Worm (Caenorhabditis elegans) whole organism, mixed stage, embryonic: ENCODE results near the gene zif-1.
"Not testable (repeated sequence)": the region's sequence is repeated elsewhere in the genome, so short reads cannot be mapped to it uniquely, and the experiment has no call there.

Source experiments
- M03D4.4 ChIP-seq: sonication (generic microtip); optimal IDR thresholded peaks from 2 replicates; lab custom pipeline; 2017; ENCODE audit warnings: mild to moderate bottlenecking, missing genetic modification characterization, missing compliant biosample characterization
- bed-3 ChIP-seq: fragments of 200-800 bp; sonication (Bioruptor generic); optimal IDR thresholded peaks from 3 replicates; lab custom pipeline; 2018; ENCODE audit warnings: mild to moderate bottlenecking, missing genetic modification characterization, moderate library complexity, missing compliant biosample characterization
- blmp-1 ChIP-seq: fragments of 150-350 bp; optimal IDR thresholded peaks from 2 replicates; lab custom pipeline; 2014; ENCODE audit warnings: missing biosample characterization, missing genetic modification characterization
- ceh-39 ChIP-seq: fragments of 150-350 bp; optimal IDR thresholded peaks from 2 replicates; lab custom pipeline; 2014; ENCODE audit warnings: missing biosample characterization, missing genetic modification characterization
- ceh-43 ChIP-seq: fragments of 200-800 bp; sonication (Bioruptor generic); optimal IDR thresholded peaks from 2 replicates; lab custom pipeline; 2018; ENCODE audit warnings: mild to moderate bottlenecking, missing genetic modification characterization, moderate library complexity, missing compliant biosample characterization
- ceh-83 ChIP-seq: fragments of 200-800 bp; sonication (Bioruptor generic); optimal IDR thresholded peaks from 2 replicates; lab custom pipeline; 2018; ENCODE audit warnings: mild to moderate bottlenecking, missing genetic modification characterization, missing compliant biosample characterization
- ces-1 ChIP-seq: fragments of 150-350 bp; optimal IDR thresholded peaks from 2 replicates; lab custom pipeline; 2014; ENCODE audit warnings: missing biosample characterization, missing genetic modification reagents, missing genetic modification characterization
- cnd-1 ChIP-seq: fragments of 200-800 bp; sonication (Bioruptor generic); optimal IDR thresholded peaks from 2 replicates; lab custom pipeline; 2018; ENCODE audit warnings: mild to moderate bottlenecking, missing genetic modification characterization, missing compliant biosample characterization
- drap-1 ChIP-seq: fragments of 200-800 bp; sonication (Bioruptor generic); optimal IDR thresholded peaks from 3 replicates; lab custom pipeline; 2018; ENCODE audit warnings: mild to moderate bottlenecking, missing genetic modification characterization, missing compliant biosample characterization
- elt-1 ChIP-seq: sonication (generic microtip); optimal IDR thresholded peaks from 2 replicates; lab custom pipeline; 2017; ENCODE audit warnings: missing genetic modification characterization, mild to moderate bottlenecking, missing compliant biosample characterization, antibody characterized with exemption, moderate library complexity, borderline replicate concordance; ENCODE audit not compliant: insufficient read depth
- elt-3 ChIP-seq: fragments of 150-350 bp; optimal IDR thresholded peaks from 2 replicates; lab custom pipeline; 2014; ENCODE audit warnings: missing biosample characterization, missing genetic modification characterization
- flh-1 ChIP-seq: fragments of 200-800 bp; sonication (Bioruptor generic); optimal IDR thresholded peaks from 2 replicates; lab custom pipeline; 2018; ENCODE audit warnings: mild to moderate bottlenecking, missing genetic modification characterization, moderate library complexity, missing compliant biosample characterization
- ham-2 ChIP-seq: fragments of 200-800 bp; sonication (Bioruptor generic); optimal IDR thresholded peaks from 2 replicates; lab custom pipeline; 2018; ENCODE audit warnings: mild to moderate bottlenecking, missing genetic modification characterization, missing compliant biosample characterization
- hlh-1 ChIP-seq: fragments of 150-350 bp; optimal IDR thresholded peaks from 2 replicates; lab custom pipeline; 2014; ENCODE audit warnings: missing biosample characterization, missing genetic modification reagents, missing genetic modification characterization
- lin-13 ChIP-seq: fragments of 150-350 bp; optimal IDR thresholded peaks from 2 replicates; lab custom pipeline; 2014; ENCODE audit warnings: missing biosample characterization, missing genetic modification characterization
- lin-32 ChIP-seq: fragments of 200-800 bp; sonication (Bioruptor generic); optimal IDR thresholded peaks from 2 replicates; lab custom pipeline; 2018; ENCODE audit warnings: mild to moderate bottlenecking, missing genetic modification characterization, missing compliant biosample characterization
- lsy-2 ChIP-seq: fragments of 150-350 bp; optimal IDR thresholded peaks from 2 replicates; lab custom pipeline; 2014; ENCODE audit warnings: missing biosample characterization, missing genetic modification characterization
- mab-5 ChIP-seq: fragments of 150-350 bp; optimal IDR thresholded peaks from 2 replicates; lab custom pipeline; 2014; ENCODE audit warnings: missing biosample characterization, missing genetic modification characterization
- mep-1 ChIP-seq: fragments of 150-350 bp; optimal IDR thresholded peaks from 2 replicates; lab custom pipeline; 2017; ENCODE audit warnings: missing biosample characterization, missing genetic modification reagents, missing genetic modification characterization, inconsistent platforms
- mls-2 ChIP-seq: sonication (generic microtip); optimal IDR thresholded peaks from 2 replicates; lab custom pipeline; 2016; ENCODE audit warnings: mild to moderate bottlenecking, missing genetic modification characterization, moderate library complexity, missing compliant biosample characterization
- nhr-12 ChIP-seq: fragments of 150-350 bp; optimal IDR thresholded peaks from 2 replicates; lab custom pipeline; 2014; ENCODE audit warnings: missing biosample characterization, missing genetic modification characterization
- nhr-2 ChIP-seq: fragments of 150-350 bp; optimal IDR thresholded peaks from 2 replicates; lab custom pipeline; 2014; ENCODE audit warnings: missing biosample characterization, missing genetic modification characterization
- nhr-237 ChIP-seq: fragments of 150-350 bp; optimal IDR thresholded peaks from 2 replicates; lab custom pipeline; 2014; ENCODE audit warnings: missing biosample characterization, missing genetic modification characterization
- nhr-28 ChIP-seq: fragments of 150-350 bp; optimal IDR thresholded peaks from 2 replicates; lab custom pipeline; 2014; ENCODE audit warnings: missing biosample characterization, missing genetic modification characterization
- nhr-76 ChIP-seq: sonication (generic microtip); optimal IDR thresholded peaks from 2 replicates; lab custom pipeline; 2017; ENCODE audit warnings: missing biosample characterization, missing genetic modification characterization
- pha-4 ChIP-seq: fragments of 150-350 bp; optimal IDR thresholded peaks from 2 replicates; lab custom pipeline; 2018; ENCODE audit warnings: missing biosample characterization, missing genetic modification reagents, missing genetic modification characterization
- sem-2 ChIP-seq: fragments of 200-800 bp; sonication (Bioruptor generic); optimal IDR thresholded peaks from 2 replicates; lab custom pipeline; 2018; ENCODE audit warnings: mild to moderate bottlenecking, missing genetic modification characterization, missing compliant biosample characterization
- snpc-4 ChIP-seq: fragments of 150-350 bp; optimal IDR thresholded peaks from 2 replicates; lab custom pipeline; 2014; ENCODE audit warnings: missing biosample characterization, missing genetic modification characterization
- sptf-1 ChIP-seq: sonication (generic microtip); optimal IDR thresholded peaks from 2 replicates; lab custom pipeline; 2017; ENCODE audit warnings: mild to moderate bottlenecking, missing genetic modification characterization, moderate library complexity, missing compliant biosample characterization
- tbx-8 ChIP-seq: fragments of 200-800 bp; sonication (Bioruptor generic); optimal IDR thresholded peaks from 2 replicates; lab custom pipeline; 2018; ENCODE audit warnings: mild to moderate bottlenecking, missing genetic modification characterization, moderate library complexity, missing compliant biosample characterization
- unc-120 ChIP-seq: sonication (generic microtip); optimal IDR thresholded peaks from 2 replicates; lab custom pipeline; 2017; ENCODE audit warnings: missing genetic modification characterization, missing compliant biosample characterization; ENCODE audit not compliant: poor library complexity, severe bottlenecking
- unc-62 ChIP-seq: fragments of 150-350 bp; optimal IDR thresholded peaks from 2 replicates; lab custom pipeline; 2014; ENCODE audit warnings: missing biosample characterization, missing genetic modification reagents, missing genetic modification characterization
- zip-8 ChIP-seq: fragments of 150-350 bp; optimal IDR thresholded peaks from 2 replicates; lab custom pipeline; 2014; ENCODE audit warnings: missing biosample characterization, missing genetic modification characterization
- ztf-11 ChIP-seq: fragments of 150-350 bp; optimal IDR thresholded peaks from 2 replicates; lab custom pipeline; 2014; ENCODE audit warnings: missing biosample characterization, missing genetic modification characterization

The zif-1 gene

DNA sequence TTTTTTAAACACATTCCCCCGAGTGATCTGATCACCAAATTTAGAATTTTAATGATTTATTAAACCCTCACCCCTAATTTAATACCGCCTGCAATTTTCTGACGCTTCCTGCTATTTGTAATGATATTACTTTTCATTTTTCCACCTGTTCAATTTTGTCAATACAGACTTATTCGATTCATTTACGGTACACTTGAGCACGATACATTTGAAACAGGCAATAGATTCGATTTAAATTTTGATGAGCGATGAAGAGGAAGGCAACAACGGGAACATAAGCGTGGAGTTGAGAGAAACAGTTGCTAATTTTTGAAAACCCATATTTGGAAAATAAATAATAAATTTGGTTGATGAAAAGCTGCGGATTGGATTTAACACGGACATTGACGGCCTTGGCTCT is 2.1 kb downstream of the zif-1 start:
- TF ChIP-seq pha-4 (tag; lab: Kevin White, UChicago) (no peak), ham-2 (GFP tag; lab: Kevin White, UChicago) (no peak), ces-1 (GFP tag; lab: Kevin White, UChicago) (no peak), lsy-2 (tag; lab: Kevin White, UChicago) (no peak), mep-1 (tag; lab: Kevin White, UChicago) (no peak), drap-1 (GFP tag; lab: Kevin White, UChicago) (no peak), mls-2 (no peak), unc-120 (tag; lab: Kevin White, UChicago) (no peak), tbx-8 (no peak), sem-2 (GFP tag; lab: Kevin White, UChicago) (no peak), bed-3 (GFP tag; lab: Kevin White, UChicago) (no peak), blmp-1 (tag; lab: Kevin White, UChicago) (no peak), ztf-11 (tag; lab: Kevin White, UChicago) (no peak), unc-62 (GFP tag; lab: Kevin White, UChicago) (no peak), lin-32 (GFP tag; lab: Kevin White, UChicago) (no peak), nhr-28 (no peak), nhr-12 (tag; lab: Kevin White, UChicago) (no peak), lin-13 (tag; lab: Kevin White, UChicago) (no peak), cnd-1 (no peak), elt-3 (no peak)

DNA sequence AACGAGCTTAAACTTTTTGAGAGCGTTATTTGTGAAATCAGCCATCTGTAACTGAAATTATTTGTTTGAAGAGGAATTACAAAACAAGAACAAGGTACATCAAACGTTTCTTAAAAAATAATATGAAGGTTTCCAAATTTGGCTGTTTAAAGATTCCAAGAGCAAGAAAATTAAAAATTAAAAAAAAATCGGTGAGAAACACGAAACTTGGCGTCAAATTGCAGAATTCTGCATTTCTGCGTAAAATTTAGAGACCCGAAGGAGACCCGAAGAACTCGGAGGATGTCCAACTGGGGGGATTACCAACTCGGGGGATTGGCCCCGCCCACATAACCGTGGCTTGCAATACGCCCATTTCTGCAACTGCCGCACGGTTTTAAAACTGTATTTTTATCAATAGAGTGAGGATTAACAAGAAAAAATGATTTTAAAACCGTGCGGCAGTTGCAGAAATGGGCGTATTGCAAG is 3.4 kb downstream of the zif-1 start, which contains the start of gene rab-6.1:
TSS of gene rab-6.1 (minus strand) at position 51 of the 468 bp plus-strand sequence.
- not testable (repeated sequence) for TF ChIP-seq ztf-11 (tag; lab: Kevin White, UChicago); tbx-8; nhr-76 (tag; lab: Kevin White, UChicago)

DNA sequence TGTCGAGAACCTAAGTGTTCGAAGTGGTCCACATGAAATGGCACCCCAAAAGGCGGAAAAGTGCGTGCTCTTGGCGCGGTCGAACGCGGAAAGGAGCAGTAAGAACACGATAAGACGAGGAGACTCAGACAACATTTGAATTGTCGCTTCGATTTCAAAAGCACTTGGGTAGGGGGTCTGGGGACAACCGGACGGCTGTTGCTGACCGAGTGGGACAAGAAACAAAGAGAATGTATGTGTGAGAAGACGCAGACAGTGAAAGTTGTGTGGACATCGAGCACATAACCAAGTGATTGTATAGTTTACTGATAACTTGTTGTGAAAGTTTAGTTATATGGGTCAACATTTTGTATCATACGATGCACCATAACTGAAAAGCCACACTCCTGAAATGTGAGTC is 4.6 kb downstream of the zif-1 start:
- TF ChIP-seq nhr-237 (tag; lab: Kevin White, UChicago) (no peak), ceh-83 (GFP tag; lab: Kevin White, UChicago) (no peak), sem-2 (GFP tag; lab: Kevin White, UChicago) (no peak), zip-8 (no peak), sptf-1 (tag; lab: Kevin White, UChicago) (peak; percentile 10), M03D4.4 (tag; lab: Kevin White, UChicago) (no peak), nhr-2 (tag; lab: Kevin White, UChicago) (no peak), cnd-1 (peak; percentile 24), elt-3 (no peak), mls-2 (no peak), blmp-1 (tag; lab: Kevin White, UChicago) (no peak), ceh-43 (GFP tag; lab: Kevin White, UChicago) (no peak), drap-1 (GFP tag; lab: Kevin White, UChicago) (peak; percentile 59), ztf-11 (tag; lab: Kevin White, UChicago) (no peak), unc-62 (GFP tag; lab: Kevin White, UChicago) (peak; percentile 69), nhr-12 (tag; lab: Kevin White, UChicago) (peak; percentile 57), nhr-76 (tag; lab: Kevin White, UChicago) (no peak), flh-1 (GFP tag; lab: Kevin White, UChicago) (no peak), mep-1 (tag; lab: Kevin White, UChicago) (no peak), elt-1 (tag; lab: Kevin White, UChicago) (no peak), unc-120 (tag; lab: Kevin White, UChicago) (peak; percentile 67), ceh-39 (tag; lab: Kevin White, UChicago) (no peak), ces-1 (GFP tag; lab: Kevin White, UChicago) (no peak), lin-32 (GFP tag; lab: Kevin White, UChicago) (no peak), snpc-4 (tag; lab: Kevin White, UChicago) (no peak), lsy-2 (tag; lab: Kevin White, UChicago) (no peak), ham-2 (GFP tag; lab: Kevin White, UChicago) (no peak), tbx-8 (no peak), mab-5 (tag; lab: Kevin White, UChicago) (no peak), hlh-1 (tag; lab: Kevin White, UChicago) (peak; percentile 87), lin-13 (tag; lab: Kevin White, UChicago) (no peak), bed-3 (GFP tag; lab: Kevin White, UChicago) (no peak), pha-4 (tag; lab: Kevin White, UChicago) (peak; percentile 22)
